Worm (Caenorhabditis elegans): ENCODE results near the gene T13C2.2.

T13C2.2 gene

ce11 chrII:6832207-6832606 is 40.2 kb downstream of the T13C2.2 start:
- peak; percentile 51 for TF ChIP-seq ces-1 (GFP tag; optimal IDR thresholded peaks at IDR 0.05)
- TF ChIP-seq T26A8.4 (GFP tag; IDR thresholded peaks at IDR 0.05), result no peak

DNA sequence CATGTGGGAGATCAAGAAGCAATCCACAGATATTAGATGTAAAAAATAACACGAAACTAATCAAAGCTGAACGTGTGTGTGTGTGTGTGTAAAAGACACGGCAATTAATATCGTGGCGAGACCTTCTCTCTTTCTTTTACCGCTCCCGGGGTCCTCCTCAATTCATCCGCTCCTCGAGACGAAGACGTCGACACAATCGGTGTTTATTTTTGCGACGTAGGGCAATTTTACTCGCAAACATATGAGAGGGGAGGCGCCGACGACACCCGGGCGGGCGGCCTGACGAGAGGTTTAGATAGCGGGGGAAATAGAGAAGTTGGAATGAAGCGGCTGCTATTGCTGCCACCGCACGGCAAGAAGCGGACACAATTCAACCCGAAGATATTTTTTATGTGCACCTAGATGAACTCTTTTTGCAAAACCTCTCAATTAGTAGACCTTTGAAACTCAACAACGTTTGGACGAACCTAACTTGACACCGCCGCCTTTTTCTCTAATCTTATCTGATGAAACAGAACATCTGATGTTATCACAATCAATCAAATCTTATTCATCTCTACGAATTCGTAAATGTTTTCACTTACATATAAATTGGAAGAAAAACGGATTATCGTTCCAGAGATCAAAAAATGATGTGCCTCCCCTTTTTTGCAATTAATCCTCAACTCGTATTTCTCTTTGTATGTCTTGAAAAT is 40.9 kb downstream of the T13C2.2 start:
- TF ChIP-seq pqm-1 (tag; optimal IDR thresholded peaks at IDR 0.05) (no peak), hmg-1.1 (GFP tag; IDR thresholded peaks at IDR 0.05) (0 out of 2 replicates have a peak, but pooled peaks have one; percentile 12), dve-1 (tag; optimal IDR thresholded peaks at IDR 0.05; ENCODE audit: insufficient read depth) (no peak), mdl-1 (tag; optimal IDR thresholded peaks at IDR 0.05) (peak in 1 of 2 experiments; percentile 8), unc-62 (GFP tag; optimal IDR thresholded peaks at IDR 0.05 in 1 of 2) (peak in 1 of 2 experiments; percentile 76), unc-62 (tag; optimal IDR thresholded peaks at IDR 0.05) (no peak), lim-7 (GFP tag; IDR thresholded peaks at IDR 0.05) (no peak), mep-1 (tag; optimal IDR thresholded peaks at IDR 0.05) (no peak), aha-1 (tag) (peak; percentile 55), lin-13 (GFP tag; optimal IDR thresholded peaks at IDR 0.05) (no peak), duxl-1 (tag; optimal IDR thresholded peaks at IDR 0.05; ENCODE audit: poor library complexity) (no peak), mxl-2 (GFP tag; conservative IDR thresholded peaks at IDR 0.05) (no peak), tag-97 (GFP tag; IDR thresholded peaks at IDR 0.05) (no peak), hlh-11 (tag; optimal IDR thresholded peaks at IDR 0.05) (peak; percentile 23), daf-16 (GFP tag; optimal IDR thresholded peaks at IDR 0.05) (peak in 1 of 2 experiments; percentile 17), daf-16 (tag; optimal IDR thresholded peaks at IDR 0.05) (no peak), hlh-30 (tag; optimal IDR thresholded peaks at IDR 0.05; ENCODE audit: insufficient read depth) (peak; percentile 19), spr-1 (tag; optimal IDR thresholded peaks at IDR 0.05) (no peak), mxl-3 (GFP tag; optimal IDR thresholded peaks at IDR 0.05) (peak; percentile 7), nhr-6 (tag; optimal IDR thresholded peaks at IDR 0.05) (no peak), set-16 (GFP tag; IDR thresholded peaks at IDR 0.05) (peak; percentile 34; the same call in 1 of the 2 replicates), dmd-9 (GFP tag; IDR thresholded peaks at IDR 0.05) (no peak), cey-2 (tag; optimal IDR thresholded peaks at IDR 0.05; ENCODE audit: borderline replicate concordance, insufficient read depth) (no peak), rbr-2 (tag; optimal IDR thresholded peaks at IDR 0.05) (no peak), nhr-28 (tag; optimal IDR thresholded peaks at IDR 0.05) (no peak)

DNA sequence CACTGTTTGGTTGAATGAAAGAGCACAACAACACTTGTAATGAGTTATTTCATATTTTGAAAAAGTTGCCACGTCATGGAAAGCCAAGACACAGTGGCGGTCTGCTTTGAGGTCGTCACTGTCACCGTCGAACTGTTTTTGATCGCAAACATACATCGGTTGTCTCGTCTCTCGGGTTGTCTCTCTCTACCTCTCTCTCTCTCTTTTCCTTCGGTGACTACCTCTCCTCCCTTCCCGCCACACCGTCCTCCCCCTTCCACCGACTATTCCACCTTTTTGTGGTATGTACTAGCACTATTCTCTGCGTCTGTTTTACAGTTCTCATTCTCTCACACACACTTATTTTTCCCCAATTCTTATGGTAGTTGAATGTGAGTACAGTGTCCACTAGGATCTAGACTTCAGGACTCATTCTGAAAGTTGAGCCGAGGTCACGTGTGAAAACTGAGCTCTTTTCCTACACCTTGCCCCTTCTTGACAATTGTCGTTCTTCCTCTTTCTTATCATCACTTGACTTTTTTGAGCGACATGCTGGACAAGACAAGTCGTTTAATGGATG is 41.9 kb downstream of the T13C2.2 start:
- TF ChIP-seq fkh-10 (GFP tag; optimal IDR thresholded peaks at IDR 0.05), result no peak
- TF ChIP-seq lin-39 (tag; optimal IDR thresholded peaks at IDR 0.05), result no peak
- TF ChIP-seq hmg-1.1 (GFP tag; IDR thresholded peaks at IDR 0.05), result peak; percentile 43
- TF ChIP-seq unc-39 (tag; optimal IDR thresholded peaks at IDR 0.05), result no peak
- TF ChIP-seq snpc-4 (tag; optimal IDR thresholded peaks at IDR 0.05), result no peak
- no peak for TF ChIP-seq lir-3 (tag; optimal IDR thresholded peaks at IDR 0.05)
- TF ChIP-seq sdz-12 (GFP tag; optimal IDR thresholded peaks at IDR 0.05), result no peak
- peak; percentile 61; the same call in 1 of the 2 replicates for TF ChIP-seq lin-1 (GFP tag; IDR thresholded peaks at IDR 0.05)
- TF ChIP-seq dve-1 (tag; optimal IDR thresholded peaks at IDR 0.05; ENCODE audit: insufficient read depth), result peak; percentile 22
- TF ChIP-seq attf-4 (tag; optimal IDR thresholded peaks at IDR 0.05), result no peak
- TF ChIP-seq hlh-30 (tag; optimal IDR thresholded peaks at IDR 0.05; ENCODE audit: insufficient read depth), result peak; percentile 66
- no peak for TF ChIP-seq nhr-10 (tag; optimal IDR thresholded peaks at IDR 0.05)
- TF ChIP-seq aha-1 (tag), result peak; percentile 97
- TF ChIP-seq nhr-28 (tag; optimal IDR thresholded peaks at IDR 0.05), result peak; percentile 74
- peak; percentile 22 for TF ChIP-seq mes-2 (tag; optimal IDR thresholded peaks at IDR 0.05; ENCODE audit: poor library complexity, severe bottlenecking)
- TF ChIP-seq nhr-102 (tag; optimal IDR thresholded peaks at IDR 0.05), result no peak
- TF ChIP-seq ceh-62 (tag; optimal IDR thresholded peaks at IDR 0.05), result no peak
- TF ChIP-seq dpl-1 (GFP tag; optimal IDR thresholded peaks at IDR 0.05), result no peak
- TF ChIP-seq lsy-2 (tag; optimal IDR thresholded peaks at IDR 0.05), result peak in 1 of 2 experiments; percentile 26
- no peak for TF ChIP-seq lin-38 (GFP tag; IDR thresholded peaks at IDR 0.05)
- TF ChIP-seq hlh-11 (tag; optimal IDR thresholded peaks at IDR 0.05), result peak; percentile 79
- no peak for TF ChIP-seq saeg-2 (GFP tag; IDR thresholded peaks at IDR 0.05)
- TF ChIP-seq mxl-3 (GFP tag; optimal IDR thresholded peaks at IDR 0.05), result peak; percentile 73
- TF ChIP-seq F26F4.8 (GFP tag; conservative IDR thresholded peaks at IDR 0.05), result no peak
- peak; percentile 55 for TF ChIP-seq mep-1 (tag; optimal IDR thresholded peaks at IDR 0.05)
- TF ChIP-seq Y105C5A.15 (GFP tag; IDR thresholded peaks at IDR 0.05), result no peak
- TF ChIP-seq ceh-82 (tag; optimal IDR thresholded peaks at IDR 0.05), result no peak
- no peak for TF ChIP-seq spr-1 (tag; optimal IDR thresholded peaks at IDR 0.05)
